Fruit fly (Drosophila melanogaster) whole organism, embryonic: ENCODE data around the gene Mad.
A peak's percentile ranks its signal among the peaks of the same experiment; 100 is the strongest.

Experiments used
- Atf-2 ChIP-seq: fragments of 200-800 bp; sonication (Bioruptor generic); optimal IDR thresholded peaks from 2 replicates; lab custom pipeline; 2016; ENCODE audit warnings: missing biosample characterization, missing genetic modification characterization
- Atf3 ChIP-seq: fragments of 200-800 bp; sonication (Bioruptor generic); optimal IDR thresholded peaks from 3 replicates; lab custom pipeline; 2016; ENCODE audit warnings: missing biosample characterization, missing genetic modification characterization
- BtbVII ChIP-seq: fragments of 200-800 bp; sonication (Bioruptor generic); optimal IDR thresholded peaks from 3 replicates; lab custom pipeline; 2017; ENCODE audit warnings: missing biosample characterization, mild to moderate bottlenecking, missing genetic modification characterization
- CG13775 ChIP-seq: fragments of 200-800 bp; sonication (Bioruptor generic); optimal IDR thresholded peaks from 3 replicates; lab custom pipeline; 2017; ENCODE audit warnings: missing biosample characterization, mild to moderate bottlenecking, missing genetic modification characterization
- CG14860 ChIP-seq: fragments of 200-800 bp; sonication (Bioruptor generic); IDR thresholded peaks from 3 replicates; pipeline ENCODE4 v1.3.6; 2022; ENCODE audit warnings: missing biosample characterization, missing genetic modification characterization; ENCODE audit not compliant: partially characterized antibody
- CG14965 ChIP-seq: fragments of 200-800 bp; sonication (Bioruptor generic); optimal IDR thresholded peaks from 2 replicates; lab custom pipeline; 2016; ENCODE audit warnings: missing biosample characterization, missing genetic modification characterization, borderline replicate concordance
- CG1603 ChIP-seq: fragments of 200-800 bp; sonication (Bioruptor generic); optimal IDR thresholded peaks from 2 replicates; lab custom pipeline; 2019; ENCODE audit warnings: missing biosample characterization, mild to moderate bottlenecking, missing genetic modification characterization, moderate library complexity
- CG16779 ChIP-seq: fragments of 200-800 bp; sonication (Bioruptor generic); IDR thresholded peaks from 2 replicates; pipeline ENCODE4 v1.3.6; 2022; ENCODE audit warnings: missing biosample characterization, missing genetic modification characterization
- CG17361 ChIP-seq: fragments of 200-800 bp; sonication (Bioruptor generic); IDR thresholded peaks from 3 replicates; pipeline ENCODE4 v1.3.6; 2022; ENCODE audit warnings: missing biosample characterization, missing genetic modification characterization
- CG17612 ChIP-seq: fragments of 200-800 bp; sonication (Bioruptor generic); IDR thresholded peaks from 2 replicates; pipeline ENCODE4 v1.3.6; 2022; ENCODE audit warnings: missing biosample characterization, missing genetic modification characterization
- CG31365 ChIP-seq: fragments of 200-800 bp; sonication (Bioruptor generic); optimal IDR thresholded peaks from 2 replicates; lab custom pipeline; 2018; ENCODE audit warnings: missing biosample characterization, mild to moderate bottlenecking, missing genetic modification characterization
- CG32532 ChIP-seq: fragments of 200-800 bp; sonication (Bioruptor generic); IDR thresholded peaks from 2 replicates; pipeline ENCODE4 v1.3.6; 2022; ENCODE audit warnings: missing biosample characterization, missing genetic modification characterization
- CG3281 ChIP-seq: fragments of 200-800 bp; sonication (Bioruptor generic); optimal IDR thresholded peaks from 3 replicates; lab custom pipeline; 2017; ENCODE audit warnings: missing biosample characterization, mild to moderate bottlenecking, missing genetic modification characterization
- CG3838 ChIP-seq: fragments of 200-800 bp; sonication (Bioruptor generic); optimal IDR thresholded peaks from 3 replicates; lab custom pipeline; 2016; ENCODE audit warnings: missing biosample characterization, missing genetic modification characterization
- CG5245 ChIP-seq: fragments of 200-800 bp; sonication (Bioruptor generic); optimal IDR thresholded peaks from 3 replicates; lab custom pipeline; 2016; ENCODE audit warnings: missing biosample characterization, missing genetic modification characterization
- CG6791 ChIP-seq: fragments of 200-800 bp; sonication (Bioruptor generic); IDR thresholded peaks from 3 replicates; pipeline ENCODE4 v1.3.6; 2022; ENCODE audit warnings: missing biosample characterization, missing genetic modification characterization; ENCODE audit not compliant: partially characterized antibody
- CG7928 ChIP-seq: fragments of 200-800 bp; sonication (Bioruptor generic); optimal IDR thresholded peaks from 2 replicates; lab custom pipeline; 2017; ENCODE audit warnings: missing biosample characterization, mild to moderate bottlenecking, missing genetic modification characterization
- CG7987 ChIP-seq: fragments of 200-800 bp; sonication (Bioruptor generic); optimal IDR thresholded peaks from 2 replicates; lab custom pipeline; 2018; ENCODE audit warnings: missing biosample characterization, mild to moderate bottlenecking, missing genetic modification characterization, moderate library complexity
- CG8281 ChIP-seq: fragments of 200-800 bp; sonication (Bioruptor generic); optimal IDR thresholded peaks from 2 replicates; lab custom pipeline; 2018; ENCODE audit warnings: missing biosample characterization, mild to moderate bottlenecking, missing genetic modification characterization, moderate library complexity
- CG8924 ChIP-seq: fragments of 200-800 bp; optimal IDR thresholded peaks from 3 replicates; lab custom pipeline; 2019; ENCODE audit warnings: missing biosample characterization, mild to moderate bottlenecking, missing genetic modification characterization, moderate library complexity
- CG9817 ChIP-seq: fragments of 200-800 bp; sonication (Bioruptor generic); optimal IDR thresholded peaks from 2 replicates; lab custom pipeline; 2018; ENCODE audit warnings: missing biosample characterization, mild to moderate bottlenecking, missing genetic modification characterization, moderate library complexity
- D19A ChIP-seq: fragments of 200-800 bp; optimal IDR thresholded peaks from 3 replicates; lab custom pipeline; 2019; ENCODE audit warnings: missing biosample characterization, mild to moderate bottlenecking, missing genetic modification characterization, moderate library complexity
- Doc3 ChIP-seq: fragments of 200-800 bp; sonication (Bioruptor generic); IDR thresholded peaks from 3 replicates; pipeline ENCODE4 v1.3.6; 2022; ENCODE audit warnings: missing biosample characterization, missing genetic modification characterization; ENCODE audit not compliant: partially characterized antibody
- GATAe ChIP-seq: fragments of 200-800 bp; sonication (Bioruptor generic); conservative IDR thresholded peaks from 2 replicates; pipeline ENCODE4 v1.3.6; 2022; ENCODE audit warnings: missing biosample characterization, missing genetic modification characterization
- HHEX ChIP-seq: fragments of 200-800 bp; sonication (Bioruptor generic); optimal IDR thresholded peaks from 3 replicates; lab custom pipeline; 2017; ENCODE audit warnings: missing biosample characterization, mild to moderate bottlenecking, missing genetic modification characterization, missing genetic modification reagents
- Hr3 ChIP-seq: fragments of 200-800 bp; sonication (Bioruptor generic); optimal IDR thresholded peaks from 3 replicates; lab custom pipeline; 2016; ENCODE audit warnings: missing biosample characterization, missing genetic modification characterization
- NC2β ChIP-seq: fragments of 200-800 bp; sonication (Bioruptor generic); optimal IDR thresholded peaks from 2 replicates; lab custom pipeline; 2016; ENCODE audit warnings: missing biosample characterization, missing genetic modification characterization
- PHDP ChIP-seq: fragments of 200-800 bp; sonication (Bioruptor generic); optimal IDR thresholded peaks from 3 replicates; lab custom pipeline; 2018; ENCODE audit warnings: missing biosample characterization, mild to moderate bottlenecking, missing genetic modification characterization, moderate library complexity
- Sry-β ChIP-seq: fragments of 200-800 bp; sonication (Bioruptor generic); optimal IDR thresholded peaks from 2 replicates; lab custom pipeline; 2018; ENCODE audit warnings: missing biosample characterization, mild to moderate bottlenecking, missing genetic modification characterization, moderate library complexity
- Trl ChIP-seq, 3 experiments: fragments of >200 bp in 2 of 3; fragments of 200-800 bp in 1 of 3; sonication (Bioruptor generic) in 1 of 3; optimal IDR thresholded peaks; 2 replicates in 1 of 3; 3 replicates in 2 of 3; lab custom pipeline; 2016 to 2017; ENCODE audit warnings: missing biosample characterization in 1 of 3, missing genetic modification characterization in 1 of 3
- Xrp1 ChIP-seq: fragments of 200-800 bp; sonication (Bioruptor generic); IDR thresholded peaks from 2 replicates; pipeline ENCODE4 v1.3.6; 2022; ENCODE audit warnings: missing biosample characterization, missing genetic modification characterization
- crol ChIP-seq: fragments of 200-800 bp; sonication (Bioruptor generic); IDR thresholded peaks from 2 replicates; pipeline ENCODE4 v1.3.6; 2022; ENCODE audit warnings: missing biosample characterization, missing genetic modification characterization
- da ChIP-seq: fragments of 200-800 bp; sonication (Bioruptor generic); optimal IDR thresholded peaks from 2 replicates; lab custom pipeline; 2016; ENCODE audit warnings: missing biosample characterization, missing genetic modification characterization
- dm ChIP-seq: fragments of 200-800 bp; sonication (Bioruptor generic); optimal IDR thresholded peaks from 3 replicates; lab custom pipeline; 2016; ENCODE audit warnings: missing biosample characterization, missing genetic modification characterization
- dpn ChIP-seq, 2 experiments: fragments of 200-800 bp; sonication (Bioruptor generic); optimal IDR thresholded peaks; 3 replicates each; lab custom pipeline; 2016; ENCODE audit warnings: missing biosample characterization in 2 of 2, missing genetic modification characterization in 2 of 2
- gce ChIP-seq: fragments of 200-800 bp; sonication (Bioruptor generic); IDR thresholded peaks from 3 replicates; pipeline ENCODE4 v1.3.6; 2022; ENCODE audit warnings: missing biosample characterization, missing genetic modification characterization
- grn ChIP-seq: fragments of 200-800 bp; sonication (Bioruptor generic); optimal IDR thresholded peaks from 3 replicates; lab custom pipeline; 2017; ENCODE audit warnings: missing biosample characterization, missing genetic modification characterization
- gsb-n ChIP-seq: fragments of 200-800 bp; sonication (Bioruptor generic); optimal IDR thresholded peaks from 3 replicates; lab custom pipeline; 2018; ENCODE audit warnings: missing biosample characterization, mild to moderate bottlenecking, missing genetic modification characterization
- ham ChIP-seq: fragments of 200-800 bp; sonication (Bioruptor generic); IDR thresholded peaks from 2 replicates; pipeline ENCODE4 v1.3.6; 2022; ENCODE audit warnings: missing biosample characterization, missing genetic modification characterization
- hth ChIP-seq: fragments of >200 bp; optimal IDR thresholded peaks from 2 replicates; lab custom pipeline; 2017; ENCODE audit warnings: inconsistent platforms
- ken ChIP-seq: fragments of 200-800 bp; sonication (Bioruptor generic); IDR thresholded peaks from 3 replicates; pipeline ENCODE4 v1.3.6; 2022; ENCODE audit warnings: missing biosample characterization, missing genetic modification characterization
- mirr ChIP-seq: fragments of 200-800 bp; sonication (Bioruptor generic); optimal IDR thresholded peaks from 3 replicates; lab custom pipeline; 2018; ENCODE audit warnings: missing biosample characterization, mild to moderate bottlenecking, missing genetic modification characterization
- nerfin-2 ChIP-seq: fragments of 200-800 bp; sonication (Bioruptor generic); IDR thresholded peaks from 2 replicates; pipeline ENCODE4 v1.3.6; 2022; ENCODE audit warnings: missing biosample characterization, missing genetic modification characterization; ENCODE audit not compliant: partially characterized antibody
- pb ChIP-seq: fragments of 200-800 bp; sonication (Bioruptor generic); optimal IDR thresholded peaks from 3 replicates; lab custom pipeline; 2016; ENCODE audit warnings: missing biosample characterization, missing genetic modification characterization
- phol ChIP-seq: fragments of 200-800 bp; sonication (Bioruptor generic); optimal IDR thresholded peaks from 3 replicates; lab custom pipeline; 2018; ENCODE audit warnings: missing biosample characterization, mild to moderate bottlenecking, missing genetic modification characterization, moderate library complexity
- ro ChIP-seq: fragments of 200-800 bp; sonication (Bioruptor generic); IDR thresholded peaks from 2 replicates; pipeline ENCODE4 v1.3.6; 2022; ENCODE audit warnings: missing biosample characterization, missing genetic modification characterization
- slou ChIP-seq: fragments of 200-800 bp; sonication (Bioruptor generic); optimal IDR thresholded peaks from 3 replicates; lab custom pipeline; 2016; ENCODE audit warnings: missing biosample characterization, missing genetic modification characterization
- slp2 ChIP-seq: fragments of 200-800 bp; sonication (Bioruptor generic); optimal IDR thresholded peaks from 2 replicates; lab custom pipeline; 2016; ENCODE audit warnings: missing biosample characterization, missing genetic modification characterization
- ssp ChIP-seq: fragments of 200-800 bp; sonication (Bioruptor generic); IDR thresholded peaks from 2 replicates; pipeline ENCODE4 v1.3.6; 2022; ENCODE audit warnings: missing biosample characterization, missing genetic modification characterization
- tio ChIP-seq: fragments of 200-800 bp; sonication (Bioruptor generic); optimal IDR thresholded peaks from 2 replicates; lab custom pipeline; 2017; ENCODE audit warnings: missing biosample characterization, missing genetic modification characterization, inconsistent platforms
- zfh2 ChIP-seq: fragments of 200-800 bp; sonication (Bioruptor generic); optimal IDR thresholded peaks from 2 replicates; lab custom pipeline; 2016; ENCODE audit warnings: missing biosample characterization, missing genetic modification characterization

Gene Mad

DNA sequence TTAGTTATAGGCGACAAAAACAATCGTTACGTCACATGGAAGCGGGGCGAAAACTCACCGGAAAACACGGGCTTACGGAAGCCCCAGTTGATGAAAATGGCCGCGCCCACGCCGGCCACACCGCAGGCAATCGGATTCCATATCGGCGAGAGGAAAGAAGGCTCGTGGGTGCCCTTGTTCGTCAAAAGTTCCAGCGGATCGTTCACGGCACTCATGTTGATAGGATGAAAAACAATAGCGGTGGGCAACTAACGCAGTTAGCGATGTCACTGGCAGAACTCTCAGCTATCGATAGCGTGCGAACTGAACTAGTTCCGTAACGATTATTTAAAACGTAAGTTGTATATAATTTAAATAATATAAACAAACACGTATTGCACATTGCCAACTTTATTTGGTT, 14.0 kb downstream of the Mad start, which contains the start of gene ND-B14.5B (continued):
- TF ChIP-seq grn (GFP tag; lab: Kevin White, UChicago) (no peak), slp2 (GFP tag; lab: Kevin White, UChicago) (no peak), Xrp1 (GFP tag; lab: Robert Waterston, UW) (no peak), ro (no peak), Sry-β (GFP tag; lab: Kevin White, UChicago) (no peak), Atf-2 (GFP tag; lab: Kevin White, UChicago) (no peak), mirr (GFP tag; lab: Kevin White, UChicago) (no peak), D19A (tag; lab: Kevin White, UChicago) (no peak), HHEX (no peak), CG8924 (tag; lab: Kevin White, UChicago) (no peak), slou (GFP tag; lab: Kevin White, UChicago) (no peak), da (GFP tag; lab: Kevin White, UChicago) (no peak), GATAe (GFP tag; lab: Robert Waterston, UW) (no peak), CG31365 (no peak), CG3838 (GFP tag; lab: Kevin White, UChicago) (no peak), phol (tag; lab: Kevin White, UChicago) (no peak), nerfin-2 (peak; percentile 49; the same call in 1 of the 2 replicates), CG5245 (GFP tag; lab: Kevin White, UChicago) (no peak), CG6791 (peak; percentile 76; the same call in 2 of the 3 replicates), Atf3 (GFP tag; lab: Kevin White, UChicago) (no peak), NC2β (GFP tag; lab: Kevin White, UChicago) (no peak), CG9817 (tag; lab: Kevin White, UChicago) (no peak), CG7928 (GFP tag; lab: Kevin White, UChicago) (no peak), tio (GFP tag; lab: Kevin White, UChicago) (no peak), CG1603 (tag; lab: Kevin White, UChicago) (peak; percentile 25), gsb-n (no peak)

dm6 chr2L:3144709-3145108, 14.7 kb downstream of the Mad start, which contains the start of gene toc:
Gene toc (minus strand): TSS chr2L:3144786.
- no peak for TF ChIP-seq BtbVII (GFP tag; lab: Kevin White, UChicago)
- no peak for TF ChIP-seq CG17361 (GFP tag; lab: Robert Waterston, UW)
- TF ChIP-seq hth (lab: Kevin White, UChicago) = no peak
- peak in 1 of 2 experiments; percentile 35 for TF ChIP-seq Trl (optimal IDR thresholded peaks at IDR 0.05; lab: Kevin White, UChicago)
- peak; percentile 18 for TF ChIP-seq Trl (GFP tag; optimal IDR thresholded peaks at IDR 0.05; lab: Kevin White, UChicago)
- TF ChIP-seq dpn (GFP tag; optimal IDR thresholded peaks at IDR 0.05; lab: Kevin White, UChicago) = no peak
- no peak for TF ChIP-seq CG16779 (GFP tag; lab: Robert Waterston, UW)
- no peak for TF ChIP-seq crol
- no peak for TF ChIP-seq ssp (GFP tag; lab: Robert Waterston, UW)
- TF ChIP-seq Hr3 = no peak
- TF ChIP-seq dm (GFP tag; lab: Kevin White, UChicago) = no peak
- TF ChIP-seq gce (GFP tag; lab: Robert Waterston, UW) = no peak
- TF ChIP-seq CG14965 (GFP tag; lab: Kevin White, UChicago) = no peak
- TF ChIP-seq CG3281 (GFP tag; lab: Kevin White, UChicago) = no peak
- TF ChIP-seq zfh2 (GFP tag; lab: Kevin White, UChicago) = peak; percentile 9
- TF ChIP-seq CG8281 (tag; lab: Kevin White, UChicago) = no peak
- TF ChIP-seq CG13775 = no peak
- TF ChIP-seq CG5245 (GFP tag; lab: Kevin White, UChicago) = no peak
- TF ChIP-seq CG14860 = peak; percentile 70
- no peak for TF ChIP-seq ham (GFP tag; lab: Robert Waterston, UW)
- no peak; the same call in 2 of the 3 replicates for TF ChIP-seq ken
- no peak for TF ChIP-seq CG32532 (GFP tag; lab: Robert Waterston, UW)
- TF ChIP-seq CG17612 = no peak
- no peak for TF ChIP-seq slp2 (GFP tag; lab: Kevin White, UChicago)
- TF ChIP-seq CG7987 (GFP tag; lab: Kevin White, UChicago) = no peak
- peak; percentile 68 for TF ChIP-seq Doc3 (GFP tag; lab: Robert Waterston, UW)
- no peak for TF ChIP-seq PHDP (tag; lab: Kevin White, UChicago)
- TF ChIP-seq pb (GFP tag; lab: Kevin White, UChicago) = no peak
